Fruit fly (Drosophila melanogaster): ENCODE results near the gene CG33116.

Gene CG33116

DNA sequence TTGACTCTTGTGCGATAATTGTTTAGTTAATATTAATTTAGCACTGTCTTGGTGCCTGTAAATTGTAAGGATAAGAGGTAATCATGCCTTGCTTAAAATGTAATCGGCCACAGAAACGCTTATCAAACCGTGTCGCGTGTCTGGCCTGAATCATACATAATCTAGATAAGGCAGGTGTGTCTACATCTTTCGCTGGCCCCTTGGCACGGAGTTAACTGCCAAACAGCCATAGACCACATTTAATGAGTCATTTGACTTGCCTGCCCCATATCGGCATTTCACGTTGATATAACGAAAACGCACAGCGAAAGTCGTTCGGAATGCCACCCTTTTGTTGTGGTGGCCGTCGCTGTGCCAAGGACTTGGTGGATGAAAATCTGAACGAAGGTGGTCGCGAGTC lies 2.0 kb downstream of the CG33116 start, which contains the start of gene CG31697:
Gene CG31697 (plus strand): TSS at position 215 of the 400 bp plus-strand sequence.
- TF ChIP-seq CG7101 (tag; optimal IDR thresholded peaks at IDR 0.05) (no peak), Hr96 (GFP tag; optimal IDR thresholded peaks at IDR 0.05) (no peak), Clk (GFP tag; optimal IDR thresholded peaks at IDR 0.05) (no peak), bab1 (GFP tag; optimal IDR thresholded peaks at IDR 0.05) (no peak), toe (GFP tag; optimal IDR thresholded peaks at IDR 0.05) (no peak), CG14711 (tag; optimal IDR thresholded peaks at IDR 0.05) (no peak), cnc (optimal IDR thresholded peaks at IDR 0.05) (no peak), Crg-1 (GFP tag; optimal IDR thresholded peaks at IDR 0.05) (no peak), pad (GFP tag; optimal IDR thresholded peaks at IDR 0.05) (no peak), CG12768 (GFP tag; optimal IDR thresholded peaks at IDR 0.05) (no peak), cic (GFP tag; optimal IDR thresholded peaks at IDR 0.05) (no peak), kay (GFP tag; ENCODE audit: borderline replicate concordance) (no peak), CG5204 (GFP tag; optimal IDR thresholded peaks at IDR 0.05) (no peak), CG11617 (GFP tag; optimal IDR thresholded peaks at IDR 0.05) (no peak), CG33017 (tag; optimal IDR thresholded peaks at IDR 0.05) (no peak), CG7045 (GFP tag; optimal IDR thresholded peaks at IDR 0.05) (no peak)

DNA sequence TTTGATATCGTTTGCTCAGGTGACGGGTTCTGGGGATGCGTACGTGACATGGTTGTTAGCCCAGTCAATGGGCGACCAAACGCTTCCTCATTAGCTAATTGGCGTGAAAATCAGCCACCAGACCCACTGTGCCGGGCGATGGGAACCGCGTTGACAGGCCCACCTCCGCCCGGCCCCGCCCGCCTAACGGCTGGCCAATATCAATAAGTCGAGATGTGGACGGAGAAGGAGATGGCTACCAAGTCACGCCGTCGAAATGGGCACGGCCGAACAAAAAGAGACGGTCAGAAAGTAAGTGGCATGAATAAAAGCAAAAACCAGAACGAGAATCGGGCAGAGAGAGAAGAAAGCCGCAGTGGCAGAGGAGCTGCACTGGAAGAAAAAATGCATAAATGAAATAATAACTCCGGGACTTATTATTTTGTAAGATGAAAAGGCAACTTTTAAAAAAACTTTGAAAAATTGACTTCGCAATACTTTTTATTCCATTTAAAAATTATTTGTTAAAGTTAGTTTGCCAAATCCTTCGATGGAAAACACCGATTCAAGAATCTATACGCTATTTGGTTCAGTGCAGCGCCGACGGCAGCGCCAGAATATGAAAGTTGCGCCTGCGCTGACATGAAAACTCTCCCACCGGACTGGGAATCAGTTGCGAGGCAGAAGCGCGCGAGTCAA lies 4.6 kb downstream of the CG33116 start, which contains the start of gene CG13082:
Gene CG13082 (plus strand): TSS at position 647 of the 678 bp plus-strand sequence.
- TF ChIP-seq cic (GFP tag; optimal IDR thresholded peaks at IDR 0.05) (no peak), Hr96 (GFP tag; optimal IDR thresholded peaks at IDR 0.05) (no peak), CG5204 (GFP tag; optimal IDR thresholded peaks at IDR 0.05) (no peak), CG14711 (tag; optimal IDR thresholded peaks at IDR 0.05) (no peak), Crg-1 (GFP tag; optimal IDR thresholded peaks at IDR 0.05) (no peak), CG7045 (GFP tag; optimal IDR thresholded peaks at IDR 0.05) (no peak), kay (GFP tag; ENCODE audit: borderline replicate concordance) (no peak), CG11617 (GFP tag; optimal IDR thresholded peaks at IDR 0.05) (no peak), pad (GFP tag; optimal IDR thresholded peaks at IDR 0.05) (no peak), CG1620 (GFP tag; optimal IDR thresholded peaks at IDR 0.05) (no peak), toe (GFP tag; optimal IDR thresholded peaks at IDR 0.05) (no peak)

DNA sequence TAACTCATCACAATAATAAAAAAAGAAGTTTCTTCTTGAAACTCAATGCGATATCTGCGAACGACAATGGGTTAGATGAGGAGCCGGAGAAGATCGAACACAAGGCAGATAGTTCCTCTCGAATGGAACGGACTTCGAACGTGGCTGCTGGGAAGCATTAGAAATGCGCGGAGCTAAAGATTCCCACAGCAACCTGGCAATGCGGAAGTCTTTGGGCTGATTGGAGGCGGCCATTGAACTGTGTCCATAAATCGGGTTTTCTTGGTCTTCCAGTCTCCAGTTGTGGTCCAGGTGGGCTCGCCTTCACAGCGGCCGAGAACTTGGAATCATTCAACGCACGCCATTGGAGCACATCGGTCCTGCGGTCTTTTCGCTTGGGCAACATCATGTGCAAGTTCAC lies 7.0 kb downstream of the CG33116 start, which contains the start of gene CG13081:
Gene CG13081 (plus strand): TSS at position 301 of the 400 bp plus-strand sequence.
- TF ChIP-seq CG14711 (tag; optimal IDR thresholded peaks at IDR 0.05) (no peak), cic (GFP tag; optimal IDR thresholded peaks at IDR 0.05) (no peak), Clk (GFP tag; optimal IDR thresholded peaks at IDR 0.05) (no peak)

DNA sequence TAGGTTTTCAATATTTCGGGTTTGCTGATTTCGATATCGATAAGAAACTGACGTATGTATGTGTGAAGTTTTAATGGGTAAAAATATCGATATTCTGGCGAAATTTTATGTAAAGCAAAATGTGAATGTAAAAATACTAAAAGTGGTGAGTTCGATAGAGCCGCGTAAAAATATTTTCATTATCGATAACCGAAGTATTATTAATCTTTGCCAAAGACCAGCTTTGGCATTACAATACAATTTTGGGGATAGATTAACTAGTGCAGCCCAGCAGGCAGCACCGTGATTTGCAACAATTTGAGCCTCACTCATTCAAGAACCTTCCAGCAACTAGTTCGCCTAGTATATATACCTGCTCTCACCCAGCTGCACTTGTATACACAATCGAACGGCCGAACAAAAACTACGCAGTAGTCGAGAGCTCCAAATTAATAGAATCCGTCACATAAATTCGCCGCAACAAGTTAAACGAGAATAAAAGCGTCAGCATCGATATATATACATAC lies 9.0 kb downstream of the CG33116 start:
- TF ChIP-seq CG11617 (GFP tag; optimal IDR thresholded peaks at IDR 0.05), result peak; percentile 22
- no peak for TF ChIP-seq Clk (GFP tag; optimal IDR thresholded peaks at IDR 0.05)
- no peak for TF ChIP-seq Crg-1 (GFP tag; optimal IDR thresholded peaks at IDR 0.05)
- TF ChIP-seq pad (GFP tag; optimal IDR thresholded peaks at IDR 0.05), result no peak
- TF ChIP-seq cnc (optimal IDR thresholded peaks at IDR 0.05), result peak; percentile 41 to 89
- no peak for TF ChIP-seq CG5204 (GFP tag; optimal IDR thresholded peaks at IDR 0.05)
- TF ChIP-seq CG12768 (GFP tag; optimal IDR thresholded peaks at IDR 0.05), result no peak
- no peak for TF ChIP-seq CG14711 (tag; optimal IDR thresholded peaks at IDR 0.05)
- no peak for TF ChIP-seq cic (GFP tag; optimal IDR thresholded peaks at IDR 0.05)
- TF ChIP-seq Mnt (GFP tag; optimal IDR thresholded peaks at IDR 0.05), result peak; percentile 34
- TF ChIP-seq kay (GFP tag; ENCODE audit: borderline replicate concordance), result peak; percentile 95
- TF ChIP-seq bab1 (GFP tag; optimal IDR thresholded peaks at IDR 0.05), result peak; percentile 60
- TF ChIP-seq toe (GFP tag; optimal IDR thresholded peaks at IDR 0.05), result no peak
- TF ChIP-seq CG33017 (tag; optimal IDR thresholded peaks at IDR 0.05), result no peak
- no peak for TF ChIP-seq tj (GFP tag; optimal IDR thresholded peaks at IDR 0.05)
- no peak for TF ChIP-seq CG7045 (GFP tag; optimal IDR thresholded peaks at IDR 0.05)
- TF ChIP-seq CG1620 (GFP tag; optimal IDR thresholded peaks at IDR 0.05), result peak; percentile 8
- TF ChIP-seq ovo (GFP tag; optimal IDR thresholded peaks at IDR 0.05), result no peak
- TF ChIP-seq CG7101 (tag; optimal IDR thresholded peaks at IDR 0.05), result peak; percentile 14
- TF ChIP-seq Hr96 (GFP tag; optimal IDR thresholded peaks at IDR 0.05), result no peak

DNA sequence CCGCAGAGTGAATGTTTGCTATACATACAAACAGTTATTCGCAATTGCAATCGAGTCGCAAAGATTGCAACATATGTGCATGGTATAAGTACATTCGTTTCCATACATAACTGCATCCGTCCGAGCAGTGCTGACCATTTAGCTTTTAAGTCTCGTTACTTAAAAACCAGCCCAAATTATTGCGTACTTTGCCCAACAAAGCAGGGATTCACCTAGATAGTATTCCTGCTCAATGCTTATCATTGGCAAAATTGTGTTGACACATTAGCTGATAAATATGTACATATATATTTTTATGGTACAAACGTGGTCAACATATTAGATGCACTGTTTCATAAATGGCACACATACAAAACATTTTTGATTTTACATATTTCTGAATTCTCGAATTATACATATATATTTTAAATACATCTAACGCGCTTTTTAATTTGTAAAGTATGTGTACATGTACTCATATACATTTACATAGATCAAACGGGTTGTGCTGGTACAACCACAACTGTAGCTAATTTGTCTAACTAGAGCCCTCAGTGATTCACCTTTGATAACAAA lies 9.8 kb downstream of the CG33116 start:
- TF ChIP-seq cnc (optimal IDR thresholded peaks at IDR 0.05) (no peak), kay (GFP tag; ENCODE audit: borderline replicate concordance) (peak; percentile 48), CG33017 (tag; optimal IDR thresholded peaks at IDR 0.05) (peak; percentile 21)

DNA sequence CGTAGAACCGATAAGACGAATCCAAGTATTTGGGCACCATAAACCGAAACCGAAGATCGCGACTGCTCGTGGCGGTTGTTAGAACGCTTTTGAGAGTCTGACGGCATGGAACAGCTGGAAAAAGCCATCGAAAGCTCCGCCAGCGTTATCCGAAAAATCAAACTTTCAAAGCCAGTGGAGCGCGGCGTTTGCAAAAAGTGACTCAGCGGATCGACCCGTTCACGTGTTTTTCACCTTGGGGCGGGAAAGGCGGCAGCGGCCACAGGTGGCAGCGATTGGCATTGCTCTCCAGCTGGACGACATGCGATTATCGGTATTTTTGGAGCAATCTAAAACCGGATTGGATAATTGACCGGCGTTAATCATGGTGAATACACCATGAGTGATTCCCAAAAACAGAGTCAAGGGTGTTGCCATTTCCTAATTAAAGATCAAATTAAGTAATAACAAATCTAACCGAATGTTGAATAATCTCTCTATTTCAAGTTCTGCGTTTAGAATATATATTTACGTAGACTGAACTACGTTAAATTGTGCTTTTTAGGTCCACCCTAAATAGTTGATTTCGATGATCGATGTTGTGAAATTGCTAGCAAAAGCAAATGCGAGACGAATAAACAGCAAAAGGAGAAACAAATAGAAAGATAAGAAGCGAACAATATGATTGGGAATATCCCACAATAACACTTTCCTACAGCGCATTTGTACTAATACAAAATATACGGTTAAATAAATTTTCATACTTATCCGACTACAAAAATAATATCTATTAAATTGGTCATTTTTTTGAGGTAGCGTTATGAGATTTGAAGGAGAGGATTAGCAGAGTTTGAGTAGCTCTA lies 13.8 kb downstream of the CG33116 start, which contains the start of gene CG10337:
Gene CG10337 (minus strand): TSS at position 91 of the 842 bp plus-strand sequence.
- TF ChIP-seq CG33017 (tag; optimal IDR thresholded peaks at IDR 0.05) (peak; percentile 73), bab1 (GFP tag; optimal IDR thresholded peaks at IDR 0.05) (peak; percentile 60), CG11617 (GFP tag; optimal IDR thresholded peaks at IDR 0.05) (peak; percentile 85), Mnt (GFP tag; optimal IDR thresholded peaks at IDR 0.05) (peak; percentile 62), ovo (GFP tag; optimal IDR thresholded peaks at IDR 0.05) (no peak), CG7101 (tag; optimal IDR thresholded peaks at IDR 0.05) (peak; percentile 80), Clk (GFP tag; optimal IDR thresholded peaks at IDR 0.05) (no peak), tj (GFP tag; optimal IDR thresholded peaks at IDR 0.05) (peak; percentile 72), toe (GFP tag; optimal IDR thresholded peaks at IDR 0.05) (no peak), Crg-1 (GFP tag; optimal IDR thresholded peaks at IDR 0.05) (no peak), cic (GFP tag; optimal IDR thresholded peaks at IDR 0.05) (peak; percentile 74), Hr96 (GFP tag; optimal IDR thresholded peaks at IDR 0.05) (peak; percentile 21), cnc (optimal IDR thresholded peaks at IDR 0.05) (peak; percentile 44 to 86), CG5204 (GFP tag; optimal IDR thresholded peaks at IDR 0.05) (peak; percentile 56), pad (GFP tag; optimal IDR thresholded peaks at IDR 0.05) (peak; percentile 34), kay (GFP tag; ENCODE audit: borderline replicate concordance) (peak; percentile 70), CG14711 (tag; optimal IDR thresholded peaks at IDR 0.05) (peak; percentile 67), CG7045 (GFP tag; optimal IDR thresholded peaks at IDR 0.05) (peak; percentile 71), CG12768 (GFP tag; optimal IDR thresholded peaks at IDR 0.05) (peak; percentile 77), CG1620 (GFP tag; optimal IDR thresholded peaks at IDR 0.05) (no peak)

All from whole organism, adult.